Worm (Caenorhabditis elegans): ENCODE results near the gene col-166.

ce11 chrX:6266739-6267138 lies 13.1 kb upstream of the col-166 start, which contains the start of gene W05H9.2:
- TF ChIP-seq F13H6.1 (tag; optimal IDR thresholded peaks at IDR 0.05) (no peak), lin-39 (tag; optimal IDR thresholded peaks at IDR 0.05) (no peak)

Data from whole organism, L2 larva.